Fruit fly (Drosophila melanogaster) Kc167 (cell line): ENCODE measurements around the gene COX7AL2.

ENCODE experiments used
- Sin3A ChIP-seq: fragments of >200 bp; optimal IDR thresholded peaks from 2 replicates; lab custom pipeline; 2018; ENCODE audit warnings: missing external identifiers
- insv ChIP-seq: fragments of >200 bp; optimal IDR thresholded peaks from 3 replicates; lab custom pipeline; 2018; ENCODE audit warnings: missing external identifiers

DNA sequence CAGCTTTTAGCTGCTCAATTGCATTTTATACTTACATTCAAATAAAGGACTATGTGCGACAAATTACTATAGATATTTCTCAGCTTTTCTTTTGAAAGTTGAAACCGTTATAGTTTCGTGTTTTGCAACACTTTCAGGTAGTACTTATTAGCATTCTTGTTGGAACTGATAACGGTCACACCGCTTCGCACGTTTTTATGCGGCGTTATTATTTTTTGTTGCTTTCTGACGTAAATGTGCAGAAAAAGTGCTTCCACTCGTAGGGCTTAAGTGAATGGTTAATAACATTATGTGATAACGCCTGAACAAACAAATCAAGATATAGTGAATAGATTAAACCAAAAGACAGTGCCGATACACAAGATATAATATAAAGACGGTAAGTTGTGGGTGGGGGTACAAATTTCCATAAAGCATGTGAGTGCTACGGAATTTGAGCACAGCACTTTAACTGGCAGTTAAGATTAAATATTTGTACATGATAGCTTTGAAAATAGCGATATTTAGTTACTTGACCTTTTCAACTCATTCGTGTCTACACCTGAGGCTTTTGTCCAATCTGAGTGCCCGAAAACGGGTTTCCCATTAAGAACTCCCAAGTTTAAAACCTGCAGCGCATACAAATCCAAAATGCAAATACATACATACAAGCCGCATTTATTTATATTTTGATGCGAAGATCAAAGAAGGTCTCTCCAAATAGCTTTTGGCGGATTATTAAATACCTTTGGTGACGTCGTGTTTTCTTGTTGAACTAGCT, 23.0 kb upstream of the COX7AL2 start, which contains the start of gene papi:
- no peak for TF ChIP-seq Sin3A (lab: Kevin White, UChicago)
- TF ChIP-seq insv (lab: Kevin White, UChicago), result no peak
